Fruit fly (Drosophila melanogaster): Measurements from ENCODE around the gene agt.
A peak's percentile ranks its signal among the peaks of the same experiment; 100 is the strongest.

Gene agt

DNA sequence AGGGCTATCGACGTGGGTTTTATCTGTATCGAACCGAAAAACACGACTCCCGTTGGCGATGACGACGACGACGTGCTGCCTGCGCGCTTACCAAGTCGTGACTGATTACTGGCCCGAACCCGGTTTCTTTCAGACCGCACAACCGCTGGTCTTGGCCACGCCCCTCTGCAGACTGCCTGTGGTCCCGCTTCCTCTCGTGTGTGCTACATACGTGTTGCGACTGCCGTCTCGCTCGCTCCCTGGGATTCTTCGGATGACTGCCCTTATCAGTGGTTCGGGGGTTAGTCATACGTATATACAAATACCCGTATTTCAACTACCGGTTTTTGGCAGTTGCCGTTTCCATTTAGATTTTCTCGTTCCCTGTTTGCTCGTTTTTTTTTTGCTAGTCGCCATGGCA lies 18.6 kb upstream of the agt start, which contains the start of gene lab (continued):
- no peak for TF ChIP-seq ind (GFP tag; optimal IDR thresholded peaks at IDR 0.05)
- TF ChIP-seq Rfx (GFP tag; IDR thresholded peaks at IDR 0.05): no peak
- no peak for TF ChIP-seq gem (tag; optimal IDR thresholded peaks at IDR 0.05)
- no peak for TF ChIP-seq Kr (GFP tag; optimal IDR thresholded peaks at IDR 0.05)
- TF ChIP-seq ATbp (GFP tag; optimal IDR thresholded peaks at IDR 0.05): no peak
- no peak for TF ChIP-seq sug (tag; optimal IDR thresholded peaks at IDR 0.05)
- no peak for TF ChIP-seq CG6689 (GFP tag; IDR thresholded peaks at IDR 0.05)
- no peak for TF ChIP-seq danr (GFP tag; IDR thresholded peaks at IDR 0.05)
- no peak for TF ChIP-seq Dp (GFP tag; optimal IDR thresholded peaks at IDR 0.05)
- no peak for TF ChIP-seq CG15073 (GFP tag; optimal IDR thresholded peaks at IDR 0.05)
- TF ChIP-seq CG17829 (tag; optimal IDR thresholded peaks at IDR 0.05): peak; percentile 10
- TF ChIP-seq CG10209 (GFP tag; optimal IDR thresholded peaks at IDR 0.05): no peak
- no peak for TF ChIP-seq CG11085 (GFP tag; IDR thresholded peaks at IDR 0.05)
- TF ChIP-seq Nf-YB (GFP tag; optimal IDR thresholded peaks at IDR 0.05): peak; percentile 97
- peak; percentile 97 for TF ChIP-seq CG1832 (GFP tag; optimal IDR thresholded peaks at IDR 0.05)
- no peak for TF ChIP-seq tio (GFP tag; optimal IDR thresholded peaks at IDR 0.05)
- peak; percentile 32 for TF ChIP-seq CoRest (tag; optimal IDR thresholded peaks at IDR 0.05)
- no peak for TF ChIP-seq gsb (GFP tag; IDR thresholded peaks at IDR 0.05)
- TF ChIP-seq Gsc (GFP tag; IDR thresholded peaks at IDR 0.05): no peak
- no peak for TF ChIP-seq CG10543 (GFP tag; optimal IDR thresholded peaks at IDR 0.05)
- TF ChIP-seq CG12769 (tag; optimal IDR thresholded peaks at IDR 0.05): no peak
- no peak for TF ChIP-seq CG2889 (GFP tag; IDR thresholded peaks at IDR 0.05)
- TF ChIP-seq CG9609 (GFP tag; optimal IDR thresholded peaks at IDR 0.05): no peak
- no peak for TF ChIP-seq ase (GFP tag; IDR thresholded peaks at IDR 0.05)
- TF ChIP-seq rib (GFP tag; IDR thresholded peaks at IDR 0.05): no peak
- no peak for TF ChIP-seq Oaz (GFP tag; IDR thresholded peaks at IDR 0.05)
- no peak for TF ChIP-seq CG15011 (GFP tag; optimal IDR thresholded peaks at IDR 0.05)
- no peak for TF ChIP-seq Eip74EF (GFP tag; optimal IDR thresholded peaks at IDR 0.05)
- TF ChIP-seq CG34376 (GFP tag; optimal IDR thresholded peaks at IDR 0.05): no peak
- TF ChIP-seq Asciz (GFP tag; optimal IDR thresholded peaks at IDR 0.05): no peak
- TF ChIP-seq Dip3 (GFP tag; optimal IDR thresholded peaks at IDR 0.05): no peak
- 0 out of 2 replicates have a peak, but pooled peaks have one; percentile 15 for TF ChIP-seq bbx (GFP tag; IDR thresholded peaks at IDR 0.05; ENCODE audit: partially characterized antibody)
- TF ChIP-seq Doc3 (GFP tag; IDR thresholded peaks at IDR 0.05; ENCODE audit: partially characterized antibody): no peak
- TF ChIP-seq CG18262 (tag; optimal IDR thresholded peaks at IDR 0.05): no peak
- no peak for TF ChIP-seq E2f2 (GFP tag; IDR thresholded peaks at IDR 0.05)
- TF ChIP-seq Spps (tag; optimal IDR thresholded peaks at IDR 0.05): no peak
- no peak for TF ChIP-seq D19A (tag; optimal IDR thresholded peaks at IDR 0.05)
- peak; percentile 99 for TF ChIP-seq CG10321 (GFP tag; IDR thresholded peaks at IDR 0.05)
- TF ChIP-seq gce (GFP tag; IDR thresholded peaks at IDR 0.05): no peak
- TF ChIP-seq CG12236 (GFP tag; optimal IDR thresholded peaks at IDR 0.05): no peak
- TF ChIP-seq Fer2 (tag; optimal IDR thresholded peaks at IDR 0.05): no peak
- no peak for TF ChIP-seq CG33213 (GFP tag; optimal IDR thresholded peaks at IDR 0.05)
- no peak for TF ChIP-seq CG9215 (GFP tag; IDR thresholded peaks at IDR 0.05)
- 0 out of 2 replicates have a peak, but pooled peaks have one; percentile 24 for TF ChIP-seq sim (GFP tag; IDR thresholded peaks at IDR 0.05)
- 0 out of 2 replicates have a peak, but pooled peaks have one; percentile 27 for TF ChIP-seq ato (GFP tag; IDR thresholded peaks at IDR 0.05; ENCODE audit: partially characterized antibody)
- no peak for TF ChIP-seq ash1 (GFP tag; optimal IDR thresholded peaks at IDR 0.05)
- no peak for TF ChIP-seq ranshi (GFP tag; IDR thresholded peaks at IDR 0.05)
- TF ChIP-seq unpg (GFP tag; optimal IDR thresholded peaks at IDR 0.05): no peak
- no peak for TF ChIP-seq Hmx (GFP tag; optimal IDR thresholded peaks at IDR 0.05)
- peak; percentile 71 for TF ChIP-seq GATAe (GFP tag; conservative IDR thresholded peaks at IDR 0.05)
- no peak for TF ChIP-seq CG8388 (GFP tag; optimal IDR thresholded peaks at IDR 0.05)

Data from whole organism, embryonic.